Worm (Caenorhabditis elegans) whole organism, L1 larva: ENCODE measurements around the gene oac-14.

Experiments used
- C16A3.4 ChIP-seq: fragments of 150-350 bp; optimal IDR thresholded peaks from 2 replicates; lab custom pipeline; 2014; ENCODE audit warnings: missing biosample characterization, missing genetic modification characterization
- C34B4.2 ChIP-seq: sonication (generic microtip); optimal IDR thresholded peaks from 2 replicates; lab custom pipeline; 2017; ENCODE audit warnings: mild to moderate bottlenecking, missing genetic modification characterization, missing compliant biosample characterization
- alr-1 ChIP-seq: fragments of 200-800 bp; sonication (Bioruptor generic); optimal IDR thresholded peaks from 2 replicates; lab custom pipeline; 2018; ENCODE audit warnings: borderline replicate concordance, mild to moderate bottlenecking, missing genetic modification characterization, missing compliant biosample characterization
- aly-2 ChIP-seq: fragments of 150-350 bp; optimal IDR thresholded peaks from 2 replicates; lab custom pipeline; 2014; ENCODE audit warnings: missing biosample characterization, missing genetic modification characterization
- blmp-1 ChIP-seq: fragments of 150-350 bp; optimal IDR thresholded peaks from 2 replicates; lab custom pipeline; 2014; ENCODE audit warnings: missing biosample characterization, missing genetic modification characterization
- ceh-63 ChIP-seq: fragments of 200-800 bp; sonication (Bioruptor generic); optimal IDR thresholded peaks from 2 replicates; lab custom pipeline; 2018; ENCODE audit warnings: mild to moderate bottlenecking, missing genetic modification characterization, missing compliant biosample characterization
- ceh-8 ChIP-seq: fragments of 200-800 bp; sonication (Bioruptor generic); optimal IDR thresholded peaks from 2 replicates; lab custom pipeline; 2018; ENCODE audit warnings: mild to moderate bottlenecking, missing genetic modification characterization, moderate library complexity, missing compliant biosample characterization
- ceh-88 ChIP-seq: fragments of 200-800 bp; sonication (Bioruptor generic); IDR thresholded peaks from 2 replicates; pipeline ENCODE4 v1.3.6; 2022; ENCODE audit warnings: missing genetic modification characterization, missing compliant biosample characterization
- ceh-90 ChIP-seq: sonication (generic microtip); optimal IDR thresholded peaks from 2 replicates; lab custom pipeline; 2016; ENCODE audit warnings: missing genetic modification characterization, missing compliant biosample characterization
- dpl-1 ChIP-seq, 3 experiments: fragments of 150-350 bp in 2 of 3; sonication (generic microtip) in 1 of 3; optimal IDR thresholded peaks; 2 replicates each; lab custom pipeline; 2014 to 2017; ENCODE audit warnings: missing biosample characterization in 3 of 3, missing genetic modification characterization in 3 of 3, missing genetic modification reagents in 3 of 3
- dsc-1 ChIP-seq: sonication (generic microtip); optimal IDR thresholded peaks from 2 replicates; lab custom pipeline; 2016; ENCODE audit warnings: mild to moderate bottlenecking, missing genetic modification characterization, missing compliant biosample characterization
- efl-1 ChIP-seq, 4 experiments: fragments of 150-350 bp; optimal IDR thresholded peaks in 3 of 4; peaks in 1 of 4; 1 replicate in 1 of 4; 2 replicates in 3 of 4; lab custom pipeline; 2014; ENCODE audit warnings: missing biosample characterization in 2 of 4, missing genetic modification characterization in 2 of 4, missing genetic modification reagents in 2 of 4
- egl-27 ChIP-seq, 2 experiments: fragments of 150-350 bp in 1 of 2; sonication (generic microtip); optimal IDR thresholded peaks; 3 replicates each; lab custom pipeline; 2017 to 2018; ENCODE audit warnings: missing biosample characterization in 2 of 2, missing genetic modification characterization in 2 of 2, missing genetic modification reagents in 2 of 2
- ets-5 ChIP-seq: fragments of 200-800 bp; sonication (Bioruptor generic); IDR thresholded peaks from 2 replicates; pipeline ENCODE4 v1.3.6; 2022; ENCODE audit warnings: missing genetic modification characterization, missing compliant biosample characterization
- fkh-10 ChIP-seq: sonication (generic microtip); optimal IDR thresholded peaks from 2 replicates; lab custom pipeline; 2017; ENCODE audit warnings: missing biosample characterization, missing genetic modification reagents, missing genetic modification characterization
- fos-1 ChIP-seq: fragments of 150-350 bp; optimal IDR thresholded peaks from 2 replicates; lab custom pipeline; 2014; ENCODE audit warnings: missing biosample characterization, missing genetic modification characterization
- grh-1 ChIP-seq: fragments of 200-800 bp; sonication (Bioruptor generic); IDR thresholded peaks from 2 replicates; pipeline ENCODE4 v1.3.6; 2022; ENCODE audit warnings: missing genetic modification reagents, missing genetic modification characterization, missing compliant biosample characterization
- hlh-4 ChIP-seq: sonication (generic microtip); optimal IDR thresholded peaks from 2 replicates; lab custom pipeline; 2016; ENCODE audit warnings: mild to moderate bottlenecking, missing genetic modification characterization, missing compliant biosample characterization
- isw-1 ChIP-seq: fragments of 200-800 bp; sonication (Bioruptor generic); IDR thresholded peaks from 2 replicates; pipeline ENCODE4 v1.3.6; 2022; ENCODE audit warnings: missing genetic modification characterization, missing compliant biosample characterization
- lin-14 ChIP-seq: fragments of 200-800 bp; sonication (Bioruptor generic); optimal IDR thresholded peaks from 2 replicates; lab custom pipeline; 2018; ENCODE audit warnings: mild to moderate bottlenecking, missing genetic modification characterization, moderate library complexity, missing compliant biosample characterization
- lin-15B ChIP-seq: fragments of 150-350 bp; sonication (generic microtip); optimal IDR thresholded peaks from 3 replicates; lab custom pipeline; 2014; ENCODE audit warnings: missing biosample characterization, missing genetic modification characterization
- lin-39 ChIP-seq: fragments of 150-350 bp; optimal IDR thresholded peaks from 2 replicates; lab custom pipeline; 2014; ENCODE audit warnings: missing biosample characterization, missing genetic modification reagents, missing genetic modification characterization
- mab-9 ChIP-seq: fragments of 200-800 bp; sonication (Bioruptor generic); IDR thresholded peaks from 2 replicates; pipeline ENCODE4 v1.3.6; 2022; ENCODE audit warnings: missing genetic modification reagents, missing genetic modification characterization, missing compliant biosample characterization
- mdl-1 ChIP-seq, 2 experiments: fragments of 150-350 bp; optimal IDR thresholded peaks; 2 replicates each; lab custom pipeline; 2014 to 2017; ENCODE audit warnings: missing biosample characterization in 2 of 2, missing genetic modification characterization in 2 of 2, inconsistent platforms in 1 of 2
- mef-2 ChIP-seq: fragments of 150-350 bp; optimal IDR thresholded peaks from 2 replicates; lab custom pipeline; 2014; ENCODE audit warnings: missing biosample characterization, missing genetic modification characterization
- nhr-47 ChIP-seq: sonication (generic microtip); optimal IDR thresholded peaks from 2 replicates; lab custom pipeline; 2016; ENCODE audit warnings: mild to moderate bottlenecking, missing genetic modification characterization, moderate library complexity, missing compliant biosample characterization
- nhr-71 ChIP-seq: sonication (generic microtip); optimal IDR thresholded peaks from 2 replicates; lab custom pipeline; 2016; ENCODE audit warnings: mild to moderate bottlenecking, missing genetic modification characterization, moderate library complexity, missing compliant biosample characterization
- nhr-77 ChIP-seq: fragments of 150-350 bp; optimal IDR thresholded peaks from 2 replicates; lab custom pipeline; 2014; ENCODE audit warnings: missing biosample characterization, missing genetic modification characterization
- nhr-85 ChIP-seq: sonication (generic microtip); peaks from one replicate; lab custom pipeline; 2016; ENCODE audit warnings: missing genetic modification characterization, inconsistent platforms, missing compliant biosample characterization
- nhr-90 ChIP-seq: sonication (generic microtip); optimal IDR thresholded peaks from 2 replicates; lab custom pipeline; 2016; ENCODE audit warnings: mild to moderate bottlenecking, missing genetic modification characterization, missing compliant biosample characterization; ENCODE audit not compliant: poor library complexity
- pqm-1 ChIP-seq: sonication (generic microtip); optimal IDR thresholded peaks from 3 replicates; lab custom pipeline; 2017; ENCODE audit warnings: missing biosample characterization, missing genetic modification characterization
- rnt-1 ChIP-seq: sonication (generic microtip); optimal IDR thresholded peaks from 2 replicates; lab custom pipeline; 2016; ENCODE audit warnings: mild to moderate bottlenecking, missing genetic modification characterization, moderate library complexity, missing compliant biosample characterization
- snpc-4 ChIP-seq: fragments of 150-350 bp; optimal IDR thresholded peaks from 2 replicates; lab custom pipeline; 2014; ENCODE audit warnings: missing biosample characterization, missing genetic modification characterization
- snu-23 ChIP-seq: sonication (generic microtip); optimal IDR thresholded peaks from 2 replicates; lab custom pipeline; 2016; ENCODE audit warnings: missing genetic modification characterization, missing compliant biosample characterization
- sptf-1 ChIP-seq: fragments of 150-350 bp; optimal IDR thresholded peaks from 2 replicates; lab custom pipeline; 2014; ENCODE audit warnings: missing biosample characterization, missing genetic modification characterization
- unc-130 ChIP-seq: fragments of 150-350 bp; optimal IDR thresholded peaks from 2 replicates; lab custom pipeline; 2017; ENCODE audit warnings: missing biosample characterization, missing genetic modification characterization, inconsistent platforms
- unc-62 ChIP-seq: fragments of 150-350 bp; optimal IDR thresholded peaks from 2 replicates; lab custom pipeline; 2014; ENCODE audit warnings: missing biosample characterization, missing genetic modification reagents, missing genetic modification characterization
- unc-98 ChIP-seq: fragments of 200-800 bp; sonication (Bioruptor generic); IDR thresholded peaks from 2 replicates; pipeline ENCODE4 v1.3.6; 2022; ENCODE audit warnings: missing genetic modification characterization, missing compliant biosample characterization
- vab-15 ChIP-seq: sonication (generic microtip); optimal IDR thresholded peaks from 2 replicates; lab custom pipeline; 2017; ENCODE audit warnings: missing genotype, mild to moderate bottlenecking, missing genetic modification characterization, missing compliant biosample characterization
- zag-1 ChIP-seq: fragments of 150-350 bp; optimal IDR thresholded peaks from 2 replicates; lab custom pipeline; 2014; ENCODE audit warnings: missing biosample characterization, missing genetic modification characterization
- zip-4 ChIP-seq: fragments of 200-800 bp; sonication (Bioruptor generic); optimal IDR thresholded peaks from 2 replicates; lab custom pipeline; 2018; ENCODE audit warnings: mild to moderate bottlenecking, missing genetic modification characterization, moderate library complexity, missing compliant biosample characterization
- ztf-4 ChIP-seq: fragments of 150-350 bp; optimal IDR thresholded peaks from 2 replicates; lab custom pipeline; 2014; ENCODE audit warnings: missing biosample characterization, missing genetic modification characterization

oac-14 gene

ce11 chrX:10167005-10167404, 25.2 kb upstream of the oac-14 start, which contains the start of gene rnp-9:
rnp-9 (plus strand) TSS chrX:10167305.
- no peak for TF ChIP-seq nhr-85 (tag; lab: Kevin White, UChicago)
- peak; percentile 35 for TF ChIP-seq dsc-1 (tag; lab: Kevin White, UChicago)
- no peak for TF ChIP-seq fos-1 (tag; lab: Kevin White, UChicago)
- TF ChIP-seq snpc-4 (tag; lab: Kevin White, UChicago): no peak

- TF ChIP-seq lin-14 (GFP tag; lab: Kevin White, UChicago) (peak; percentile 33), ceh-8 (GFP tag; lab: Kevin White, UChicago) (peak; percentile 78), C16A3.4 (tag; lab: Kevin White, UChicago) (no peak)
Observed at ce11 chrX:10163212-10163611, 21.4 kb upstream of the oac-14 start.

ce11 chrX:10162476-10162875, 20.7 kb upstream of the oac-14 start:
- TF ChIP-seq dpl-1 (GFP tag; optimal IDR thresholded peaks at IDR 0.05; lab: Kevin White, UChicago) (no peak), efl-1 (optimal IDR thresholded peaks at IDR 0.05; lab: Kevin White, UChicago) (no peak), efl-1 (GFP tag; optimal IDR thresholded peaks at IDR 0.05 in 1 of 2; lab: Kevin White, UChicago) (no peak), pqm-1 (tag; lab: Kevin White, UChicago) (no peak), lin-39 (tag; lab: Kevin White, UChicago) (no peak)

- TF ChIP-seq C16A3.4 (tag; lab: Kevin White, UChicago) (no peak), lin-14 (GFP tag; lab: Kevin White, UChicago) (peak; percentile 59), nhr-71 (tag; lab: Kevin White, UChicago) (peak; percentile 23), mdl-1 (tag; optimal IDR thresholded peaks at IDR 0.05; lab: Kevin White, UChicago) (no peak), ceh-88 (GFP tag; lab: Robert Waterston, UW) (no peak), sptf-1 (no peak), nhr-85 (tag; lab: Kevin White, UChicago) (no peak), ceh-63 (GFP tag; lab: Kevin White, UChicago) (no peak), lin-39 (tag; lab: Kevin White, UChicago) (peak; percentile 10), fos-1 (tag; lab: Kevin White, UChicago) (no peak), unc-98 (GFP tag; lab: Robert Waterston, UW) (no peak), ets-5 (GFP tag; lab: Robert Waterston, UW) (no peak), rnt-1 (tag; lab: Kevin White, UChicago) (peak; percentile 65), C34B4.2 (tag; lab: Kevin White, UChicago) (no peak)
Observed at ce11 chrX:10160097-10160677, 18.4 kb upstream of the oac-14 start, which contains the start of gene F09B9.4. F09B9.4 (plus strand) TSS chrX:10160627.

- peak; percentile 52 for TF ChIP-seq nhr-47 (tag; lab: Kevin White, UChicago)
- no peak for TF ChIP-seq lin-15B
- TF ChIP-seq aly-2 (tag; lab: Kevin White, UChicago): no peak
- no peak for TF ChIP-seq hlh-4 (tag; lab: Kevin White, UChicago)
- TF ChIP-seq nhr-90 (tag; lab: Kevin White, UChicago): no peak
- TF ChIP-seq grh-1 (GFP tag; lab: Robert Waterston, UW): peak; percentile 48; the same call in 1 of the 2 replicates
- no peak for TF ChIP-seq unc-130
- TF ChIP-seq mef-2 (tag; lab: Kevin White, UChicago): peak; percentile 7
- TF ChIP-seq ceh-90 (tag; lab: Kevin White, UChicago): no peak
- no peak for TF ChIP-seq unc-98 (GFP tag; lab: Robert Waterston, UW)
- no peak for TF ChIP-seq ceh-88 (GFP tag; lab: Robert Waterston, UW)
- TF ChIP-seq zip-4: no peak
- TF ChIP-seq blmp-1 (tag; lab: Kevin White, UChicago): peak; percentile 55
- no peak for TF ChIP-seq alr-1 (tag; lab: Kevin White, UChicago)
- no peak for TF ChIP-seq mab-9 (GFP tag; lab: Robert Waterston, UW)
- no peak for TF ChIP-seq ztf-4 (tag; lab: Kevin White, UChicago)
- TF ChIP-seq zag-1 (tag; lab: Kevin White, UChicago): no peak
- peak; percentile 22 to 57 for TF ChIP-seq efl-1 (optimal IDR thresholded peaks at IDR 0.05; lab: Kevin White, UChicago)
- peak in 1 of 2 experiments; percentile 48 for TF ChIP-seq efl-1 (GFP tag; optimal IDR thresholded peaks at IDR 0.05 in 1 of 2; lab: Kevin White, UChicago)
- TF ChIP-seq unc-62 (GFP tag; lab: Kevin White, UChicago): no peak
- TF ChIP-seq sptf-1: no peak
- TF ChIP-seq fos-1 (tag; lab: Kevin White, UChicago): no peak
- TF ChIP-seq nhr-77 (tag; lab: Kevin White, UChicago): peak; percentile 28
- TF ChIP-seq vab-15: peak; percentile 37
- peak; percentile 82 for TF ChIP-seq snu-23 (GFP tag; lab: Kevin White, UChicago)
- peak in 1 of 2 experiments; percentile 42 for TF ChIP-seq egl-27 (tag; optimal IDR thresholded peaks at IDR 0.05; lab: Kevin White, UChicago)
- no peak for TF ChIP-seq isw-1 (GFP tag; lab: Robert Waterston, UW)
- no peak for TF ChIP-seq fkh-10
Observed at ce11 chrX:10158716-10159115, 16.9 kb upstream of the oac-14 start, which contains the start of gene erd-2.1. erd-2.1 (minus strand) TSS chrX:10158829.
